Fruit fly (Drosophila melanogaster): Measurements from ENCODE around the gene Ran.
A peak's percentile ranks its signal among the peaks of the same experiment; 100 is the strongest.

The Ran gene

dm6 chrX:11154511-11155197 lies 6.1 kb upstream of the Ran start:
- peak; percentile 25; the same call in 1 of the 3 replicates for TF ChIP-seq fd96Ca (GFP tag; IDR thresholded peaks at IDR 0.05)
- no peak for TF ChIP-seq EcR (GFP tag; optimal IDR thresholded peaks at IDR 0.05)
- peak; percentile 7 for TF ChIP-seq Pif1B (GFP tag; optimal IDR thresholded peaks at IDR 0.05)
- TF ChIP-seq CG12605 (GFP tag; IDR thresholded peaks at IDR 0.05): 0 out of 2 replicates have a peak, but pooled peaks have one; percentile 11
- peak; percentile 46; the same call in 1 of the 3 replicates for TF ChIP-seq CG4496 (GFP tag; IDR thresholded peaks at IDR 0.05)
- peak; percentile 4 for TF ChIP-seq CG14655 (GFP tag; optimal IDR thresholded peaks at IDR 0.05)
- peak; percentile 45 for TF ChIP-seq CG13204 (GFP tag; optimal IDR thresholded peaks at IDR 0.05)
- TF ChIP-seq CG32121 (GFP tag; IDR thresholded peaks at IDR 0.05): no peak

- no peak for TF ChIP-seq CG17806 (tag; optimal IDR thresholded peaks at IDR 0.05)
Measured at dm6 chrX:11153826-11154510, 5.5 kb upstream of the Ran start, which contains the start of the genes rtv and Dlic. rtv (minus strand) TSS chrX:11153990. Dlic (plus strand) TSS chrX:11154421.

dm6 chrX:11153413-11153812 lies 4.9 kb upstream of the Ran start:
- no peak for TF ChIP-seq CG32121 (GFP tag; IDR thresholded peaks at IDR 0.05)
- peak; percentile 16 for TF ChIP-seq EcR (GFP tag; optimal IDR thresholded peaks at IDR 0.05)
- no peak for TF ChIP-seq CG14655 (GFP tag; optimal IDR thresholded peaks at IDR 0.05)
- no peak for TF ChIP-seq CG12605 (GFP tag; IDR thresholded peaks at IDR 0.05)

dm6 chrX:11149201-11149600 lies 685 bp upstream of the Ran start, which contains the start of gene Lint-1:
Lint-1 (plus strand) TSS chrX:11149323.
- TF ChIP-seq Pif1A (GFP tag; optimal IDR thresholded peaks at IDR 0.05): no peak
- TF ChIP-seq CG4496 (GFP tag; IDR thresholded peaks at IDR 0.05): peak; percentile 52; the same call in 1 of the 3 replicates
- TF ChIP-seq CG8159 (tag; optimal IDR thresholded peaks at IDR 0.05): peak; percentile 4
- no peak for TF ChIP-seq CG13204 (GFP tag; optimal IDR thresholded peaks at IDR 0.05)
- TF ChIP-seq rn (GFP tag; IDR thresholded peaks at IDR 0.05): no peak
- TF ChIP-seq gl (tag; optimal IDR thresholded peaks at IDR 0.05): no peak
- TF ChIP-seq CG10348 (GFP tag; IDR thresholded peaks at IDR 0.05): no peak
- 0 out of 2 replicates have a peak, but pooled peaks have one; percentile 33 for TF ChIP-seq CG32121 (GFP tag; IDR thresholded peaks at IDR 0.05)
- 0 out of 3 replicates have a peak, but pooled peaks have one; percentile 37 for TF ChIP-seq fd96Ca (GFP tag; IDR thresholded peaks at IDR 0.05)

dm6 chrX:11147553-11148067 lies 906 bp downstream of the Ran start:
- TF ChIP-seq gl (tag; optimal IDR thresholded peaks at IDR 0.05) (no peak), CG8159 (tag; optimal IDR thresholded peaks at IDR 0.05) (peak; percentile 7), CG9948 (tag; optimal IDR thresholded peaks at IDR 0.05) (no peak), CG12605 (GFP tag; IDR thresholded peaks at IDR 0.05) (peak; percentile 34; the same call in 1 of the 2 replicates), Ets98B (GFP tag; IDR thresholded peaks at IDR 0.05) (peak; percentile 4; the same call in 1 of the 2 replicates)

- TF ChIP-seq Pif1B (GFP tag; optimal IDR thresholded peaks at IDR 0.05) (peak; percentile 30), CG15710 (tag; optimal IDR thresholded peaks at IDR 0.05) (peak; percentile 51), D1 (tag; optimal IDR thresholded peaks at IDR 0.05) (no peak), CG34367 (tag; optimal IDR thresholded peaks at IDR 0.05) (peak; percentile 17), CG8159 (tag; optimal IDR thresholded peaks at IDR 0.05) (peak; percentile 45), CG12605 (GFP tag; IDR thresholded peaks at IDR 0.05) (no peak), CG10348 (GFP tag; IDR thresholded peaks at IDR 0.05) (no peak), CG4496 (GFP tag; IDR thresholded peaks at IDR 0.05) (0 out of 3 replicates have a peak, but pooled peaks have one; percentile 38), CG9948 (tag; optimal IDR thresholded peaks at IDR 0.05) (peak; percentile 0), Ets98B (GFP tag; IDR thresholded peaks at IDR 0.05) (peak; percentile 35), fd96Ca (GFP tag; IDR thresholded peaks at IDR 0.05) (peak; percentile 68), CG17806 (tag; optimal IDR thresholded peaks at IDR 0.05) (peak; percentile 29), gl (tag; optimal IDR thresholded peaks at IDR 0.05) (no peak), CG8301 (tag; optimal IDR thresholded peaks at IDR 0.05) (peak; percentile 20), Snoo (tag; optimal IDR thresholded peaks at IDR 0.05) (peak; percentile 15), Pif1A (GFP tag; optimal IDR thresholded peaks at IDR 0.05) (peak; percentile 39), EcR (GFP tag; optimal IDR thresholded peaks at IDR 0.05) (no peak)
Measured at dm6 chrX:11146598-11147176, 1.8 kb downstream of the Ran start.
